Fruit fly (Drosophila melanogaster) whole organism, embryonic: ENCODE data around the gene Rh5.

Source experiments
- Antp ChIP-seq: fragments of 200-800 bp; sonication (Bioruptor generic); optimal IDR thresholded peaks from 3 replicates; lab custom pipeline; 2016; ENCODE audit warnings: missing biosample characterization, missing genetic modification characterization
- Awh ChIP-seq: fragments of 200-800 bp; sonication (Bioruptor generic); IDR thresholded peaks from 2 replicates; pipeline ENCODE4, ENCODE4 v1.3.6; 2022; ENCODE audit warnings: missing biosample characterization, missing genetic modification characterization
- BEAF-32 ChIP-seq: fragments of 200-800 bp; sonication (Bioruptor generic); optimal IDR thresholded peaks from 3 replicates; lab custom pipeline; 2017; ENCODE audit warnings: missing biosample characterization, missing genetic modification characterization, mild to moderate bottlenecking, moderate library complexity, missing genetic modification reagents
- CG10959 ChIP-seq: fragments of 200-800 bp; sonication (Bioruptor generic); IDR thresholded peaks from 2 replicates; pipeline ENCODE4 v1.3.6; 2022; ENCODE audit warnings: missing biosample characterization, missing genetic modification characterization
- CG11696 ChIP-seq: fragments of 200-800 bp; sonication (Bioruptor generic); IDR thresholded peaks from 2 replicates; pipeline ENCODE4 v1.3.6; 2022; ENCODE audit warnings: missing biosample characterization, missing genetic modification characterization
- CG12744 ChIP-seq: fragments of 200-800 bp; sonication (Bioruptor generic); optimal IDR thresholded peaks from 2 replicates; lab custom pipeline; 2016; ENCODE audit warnings: missing biosample characterization, missing genetic modification characterization
- CG13287 ChIP-seq: fragments of 200-800 bp; sonication (Bioruptor generic); IDR thresholded peaks from 2 replicates; pipeline ENCODE4 v1.3.6; 2022; ENCODE audit warnings: missing biosample characterization, missing genetic modification characterization; ENCODE audit not compliant: partially characterized antibody
- CG13296 ChIP-seq: fragments of 200-800 bp; sonication (Bioruptor generic); optimal IDR thresholded peaks from 3 replicates; lab custom pipeline; 2018; ENCODE audit warnings: missing biosample characterization, mild to moderate bottlenecking, missing genetic modification characterization
- CG14965 ChIP-seq: fragments of 200-800 bp; sonication (Bioruptor generic); optimal IDR thresholded peaks from 2 replicates; lab custom pipeline; 2016; ENCODE audit warnings: missing biosample characterization, missing genetic modification characterization, borderline replicate concordance
- CG15073 ChIP-seq: fragments of 200-800 bp; sonication (Bioruptor generic); optimal IDR thresholded peaks from 2 replicates; lab custom pipeline; 2016; ENCODE audit warnings: missing biosample characterization, missing genetic modification characterization
- CG15514 ChIP-seq: fragments of 200-800 bp; sonication (Bioruptor generic); optimal IDR thresholded peaks from 3 replicates; lab custom pipeline; 2017; ENCODE audit warnings: missing biosample characterization, missing genetic modification characterization, mild to moderate bottlenecking, moderate library complexity, missing genetic modification reagents
- CG17361 ChIP-seq: fragments of 200-800 bp; sonication (Bioruptor generic); IDR thresholded peaks from 3 replicates; pipeline ENCODE4 v1.3.6; 2022; ENCODE audit warnings: missing biosample characterization, missing genetic modification characterization
- CG17568 ChIP-seq: fragments of 200-800 bp; sonication (Bioruptor generic); optimal IDR thresholded peaks from 2 replicates; lab custom pipeline; 2018; ENCODE audit warnings: missing biosample characterization, mild to moderate bottlenecking, missing genetic modification characterization, moderate library complexity
- CG17829 ChIP-seq: fragments of 200-800 bp; optimal IDR thresholded peaks from 2 replicates; lab custom pipeline; 2019; ENCODE audit warnings: missing biosample characterization, mild to moderate bottlenecking, missing genetic modification characterization, moderate library complexity
- CG18619 ChIP-seq: fragments of 200-800 bp; sonication (Bioruptor generic); optimal IDR thresholded peaks from 3 replicates; lab custom pipeline; 2017; ENCODE audit warnings: missing biosample characterization, mild to moderate bottlenecking, missing genetic modification characterization
- CG30020 ChIP-seq: fragments of 200-800 bp; optimal IDR thresholded peaks from 2 replicates; lab custom pipeline; 2019; ENCODE audit warnings: missing biosample characterization, mild to moderate bottlenecking, missing genetic modification characterization, moderate library complexity
- CG32532 ChIP-seq: fragments of 200-800 bp; sonication (Bioruptor generic); IDR thresholded peaks from 2 replicates; pipeline ENCODE4 v1.3.6; 2022; ENCODE audit warnings: missing biosample characterization, missing genetic modification characterization
- CG34376 ChIP-seq: fragments of 200-800 bp; sonication (Bioruptor generic); optimal IDR thresholded peaks from 2 replicates; lab custom pipeline; 2018; ENCODE audit warnings: missing biosample characterization, mild to moderate bottlenecking, missing genetic modification characterization
- CG6765 ChIP-seq: fragments of 200-800 bp; sonication (Bioruptor generic); optimal IDR thresholded peaks from 3 replicates; lab custom pipeline; 2017; ENCODE audit warnings: missing biosample characterization, mild to moderate bottlenecking, missing genetic modification characterization
- Camta ChIP-seq: fragments of 200-800 bp; sonication (Bioruptor generic); optimal IDR thresholded peaks from 2 replicates; lab custom pipeline; 2016; ENCODE audit warnings: missing biosample characterization, missing genetic modification characterization
- Dad ChIP-seq: fragments of 200-800 bp; sonication (Bioruptor generic); optimal IDR thresholded peaks from 3 replicates; lab custom pipeline; 2016; ENCODE audit warnings: missing biosample characterization, missing genetic modification characterization
- Dref ChIP-seq: fragments of 200-800 bp; sonication (Bioruptor generic); IDR thresholded peaks from 2 replicates; pipeline ENCODE4 v1.3.6; 2022; ENCODE audit warnings: missing biosample characterization, missing genetic modification characterization
- Drgx ChIP-seq: fragments of 200-800 bp; sonication (Bioruptor generic); IDR thresholded peaks from 2 replicates; pipeline ENCODE4 v1.3.6; 2022; ENCODE audit warnings: missing biosample characterization, missing genetic modification characterization
- Ets97D ChIP-seq: fragments of 200-800 bp; sonication (Bioruptor generic); optimal IDR thresholded peaks from 3 replicates; lab custom pipeline; 2016; ENCODE audit warnings: missing biosample characterization, missing genetic modification characterization
- HLH54F ChIP-seq: fragments of 200-800 bp; sonication (Bioruptor generic); optimal IDR thresholded peaks from 3 replicates; lab custom pipeline; 2016; ENCODE audit warnings: missing biosample characterization, missing genetic modification characterization
- Lhr ChIP-seq: fragments of 200-800 bp; sonication (Bioruptor generic); optimal IDR thresholded peaks from 3 replicates; lab custom pipeline; 2017; ENCODE audit warnings: mild to moderate bottlenecking, missing biosample characterization, missing genetic modification reagents, missing genetic modification characterization
- MBD-R2 ChIP-seq: fragments of 200-800 bp; sonication (Bioruptor generic); IDR thresholded peaks from 2 replicates; pipeline ENCODE4 v1.3.6; 2022; ENCODE audit warnings: missing biosample characterization, missing genetic modification characterization
- MESR4 ChIP-seq: fragments of 200-800 bp; sonication (Bioruptor generic); optimal IDR thresholded peaks from 2 replicates; lab custom pipeline; 2018; ENCODE audit warnings: missing biosample characterization, mild to moderate bottlenecking, missing genetic modification characterization, moderate library complexity
- Meics ChIP-seq: fragments of 200-800 bp; sonication (Bioruptor generic); optimal IDR thresholded peaks from 2 replicates; lab custom pipeline; 2017; ENCODE audit warnings: missing biosample characterization, mild to moderate bottlenecking, missing genetic modification characterization
- Myb ChIP-seq: fragments of 200-800 bp; sonication (Bioruptor generic); optimal IDR thresholded peaks from 2 replicates; lab custom pipeline; 2016; ENCODE audit warnings: missing biosample characterization, missing genetic modification characterization
- NC2α ChIP-seq: fragments of 200-800 bp; sonication (Bioruptor generic); optimal IDR thresholded peaks from 2 replicates; lab custom pipeline; 2016; ENCODE audit warnings: missing biosample characterization, missing genetic modification characterization
- NC2β ChIP-seq: fragments of 200-800 bp; sonication (Bioruptor generic); optimal IDR thresholded peaks from 2 replicates; lab custom pipeline; 2016; ENCODE audit warnings: missing biosample characterization, missing genetic modification characterization
- Neu2 ChIP-seq: fragments of 200-800 bp; sonication (Bioruptor generic); optimal IDR thresholded peaks from 3 replicates; lab custom pipeline; 2016; ENCODE audit warnings: missing biosample characterization, missing genetic modification characterization, borderline replicate concordance
- Nf-YB ChIP-seq: fragments of 200-800 bp; sonication (Bioruptor generic); optimal IDR thresholded peaks from 3 replicates; lab custom pipeline; 2019; ENCODE audit warnings: missing biosample characterization, mild to moderate bottlenecking, missing genetic modification characterization, moderate library complexity
- Nf-YC ChIP-seq: fragments of 200-800 bp; optimal IDR thresholded peaks from 3 replicates; lab custom pipeline; 2019; ENCODE audit warnings: missing biosample characterization, mild to moderate bottlenecking, missing genetic modification characterization, moderate library complexity
- Trl ChIP-seq, 3 experiments: fragments of >200 bp in 2 of 3; fragments of 200-800 bp in 1 of 3; sonication (Bioruptor generic) in 1 of 3; optimal IDR thresholded peaks; 2 replicates in 1 of 3; 3 replicates in 2 of 3; lab custom pipeline; 2016 to 2017; ENCODE audit warnings: missing biosample characterization in 1 of 3, missing genetic modification characterization in 1 of 3
- YL-1 ChIP-seq: fragments of 200-800 bp; sonication (Bioruptor generic); optimal IDR thresholded peaks from 3 replicates; lab custom pipeline; 2017; ENCODE audit warnings: missing biosample characterization, mild to moderate bottlenecking, missing genetic modification characterization
- bowl ChIP-seq: fragments of 200-800 bp; sonication (Bioruptor generic); IDR thresholded peaks from 2 replicates; pipeline ENCODE4 v1.3.6; 2022; ENCODE audit warnings: missing biosample characterization, missing genetic modification characterization
- bsh ChIP-seq, 2 experiments: fragments of 200-800 bp; sonication (Bioruptor generic); optimal IDR thresholded peaks; 2 replicates each; lab custom pipeline; 2017 to 2018; ENCODE audit warnings: mild to moderate bottlenecking in 2 of 2, missing biosample characterization in 2 of 2, missing genetic modification characterization in 2 of 2, moderate library complexity in 1 of 2
- cas ChIP-seq: fragments of 200-800 bp; sonication (Bioruptor generic); IDR thresholded peaks from 2 replicates; pipeline ENCODE4 v1.3.6; 2022; ENCODE audit warnings: missing biosample characterization, missing genetic modification characterization
- exex ChIP-seq: fragments of 200-800 bp; sonication (Bioruptor generic); optimal IDR thresholded peaks from 4 replicates; lab custom pipeline; 2018; ENCODE audit warnings: missing biosample characterization, mild to moderate bottlenecking, missing genetic modification characterization, moderate library complexity
- hkb ChIP-seq, 2 experiments: fragments of 200-800 bp in 1 of 2; fragments of >200 bp in 1 of 2; sonication (Bioruptor generic) in 1 of 2; IDR thresholded peaks in 1 of 2; optimal IDR thresholded peaks in 1 of 2; 2 replicates each; pipeline versions ENCODE4 v1.3.6 to Lab custom; 2017 to 2022; ENCODE audit warnings: missing biosample characterization in 1 of 2, missing genetic modification characterization in 1 of 2
- inv ChIP-seq: fragments of 200-800 bp; sonication (Bioruptor generic); IDR thresholded peaks from 2 replicates; pipeline ENCODE4 v1.3.6; 2022; ENCODE audit warnings: missing biosample characterization, missing genetic modification characterization; ENCODE audit not compliant: partially characterized antibody
- pfk ChIP-seq: fragments of 200-800 bp; sonication (Bioruptor generic); optimal IDR thresholded peaks from 2 replicates; lab custom pipeline; 2018; ENCODE audit warnings: missing biosample characterization, mild to moderate bottlenecking, missing genetic modification characterization, moderate library complexity
- seq ChIP-seq: fragments of 200-800 bp; sonication (Bioruptor generic); IDR thresholded peaks from 2 replicates; pipeline ENCODE4 v1.3.6; 2022; ENCODE audit warnings: missing biosample characterization, missing genetic modification characterization
- ttk ChIP-seq: fragments of 200-800 bp; sonication (Bioruptor generic); IDR thresholded peaks from 2 replicates; pipeline ENCODE4 v2.1.2; 2022; ENCODE audit warnings: missing biosample characterization, missing genetic modification characterization
- unc-4 ChIP-seq: fragments of 200-800 bp; sonication (Bioruptor generic); IDR thresholded peaks from 2 replicates; pipeline ENCODE4 v1.3.6; 2022; ENCODE audit warnings: missing biosample characterization, missing genetic modification characterization; ENCODE audit not compliant: partially characterized antibody
- vvl ChIP-seq: fragments of 200-800 bp; sonication (Bioruptor generic); IDR thresholded peaks from 2 replicates; pipeline ENCODE4 v1.3.6; 2022; ENCODE audit warnings: missing biosample characterization, missing genetic modification characterization

The Rh5 gene

DNA sequence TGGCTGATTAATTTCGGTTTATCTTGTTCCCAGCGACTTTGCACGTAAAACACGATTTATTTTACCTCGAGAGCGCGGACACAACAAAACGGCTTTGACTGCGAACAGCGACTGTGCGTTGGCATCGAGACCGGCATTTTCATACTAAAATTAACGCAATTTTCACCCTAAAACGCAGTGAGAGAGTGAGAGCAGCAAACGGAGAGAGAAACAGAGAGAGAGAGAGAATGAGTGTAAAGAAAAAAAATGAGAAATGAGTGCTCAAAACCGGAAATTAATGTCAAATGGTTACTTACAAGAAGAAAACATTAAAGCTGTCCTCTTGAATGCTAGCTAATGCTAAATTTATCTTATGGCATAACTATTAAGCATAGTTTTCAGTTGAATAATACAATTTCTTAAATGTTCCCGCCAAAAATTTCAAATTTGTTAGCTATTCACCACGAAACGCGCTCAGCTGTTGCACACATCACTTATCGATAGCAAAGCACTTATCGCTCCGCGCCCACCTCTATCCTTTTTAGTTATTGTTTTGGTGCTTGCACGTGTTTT, 48.0 kb downstream of the Rh5 start, which contains the start of the genes JhI-21, RpL7-like and CG34164 (continued):
- TF ChIP-seq CG34376 (GFP tag; lab: Kevin White, UChicago), result peak; percentile 30
- TF ChIP-seq CG13287, result peak; percentile 77
- TF ChIP-seq hkb (optimal IDR thresholded peaks at IDR 0.05; lab: Kevin White, UChicago), result no peak
- TF ChIP-seq hkb (GFP tag; IDR thresholded peaks at IDR 0.05; lab: Robert Waterston, UW), result peak; percentile 31; the same call in 1 of the 2 replicates
- no peak for TF ChIP-seq exex
- no peak for TF ChIP-seq CG13296
- TF ChIP-seq CG12744 (GFP tag; lab: Kevin White, UChicago), result no peak
- TF ChIP-seq Drgx (GFP tag; lab: Robert Waterston, UW), result 0 out of 2 replicates have a peak, but pooled peaks have one; percentile 18
- TF ChIP-seq CG30020 (tag; lab: Kevin White, UChicago), result peak; percentile 2
- TF ChIP-seq Dref (GFP tag; lab: Robert Waterston, UW), result peak; percentile 93
- peak; percentile 63; the same call in 1 of the 2 replicates for TF ChIP-seq MBD-R2 (GFP tag; lab: Robert Waterston, UW)
- no peak for TF ChIP-seq Myb
- no peak for TF ChIP-seq CG11696 (GFP tag; lab: Robert Waterston, UW)
- no peak for TF ChIP-seq pfk
- peak; percentile 31; the same call in 1 of the 2 replicates for TF ChIP-seq seq (GFP tag; lab: Robert Waterston, UW)
- peak; percentile 77 for TF ChIP-seq Ets97D
- TF ChIP-seq inv (GFP tag; lab: Robert Waterston, UW), result peak; percentile 30; the same call in 1 of the 2 replicates
- peak; percentile 9 for TF ChIP-seq CG6765 (GFP tag; lab: Kevin White, UChicago)
- peak; percentile 22 for TF ChIP-seq Meics
- peak; percentile 31; the same call in 1 of the 3 replicates for TF ChIP-seq CG17361 (GFP tag; lab: Robert Waterston, UW)
- TF ChIP-seq bowl (GFP tag; lab: Robert Waterston, UW), result no peak
- no peak for TF ChIP-seq Camta (GFP tag; lab: Kevin White, UChicago)
- no peak for TF ChIP-seq MESR4
- no peak for TF ChIP-seq CG17568 (GFP tag; lab: Kevin White, UChicago)
- TF ChIP-seq CG14965 (GFP tag; lab: Kevin White, UChicago), result no peak
- TF ChIP-seq bsh (GFP tag; optimal IDR thresholded peaks at IDR 0.05; lab: Kevin White, UChicago), result peak in 1 of 2 experiments; percentile 19
- TF ChIP-seq CG32532, result peak; percentile 65; the same call in 1 of the 2 replicates
- peak; percentile 58; the same call in 1 of the 2 replicates for TF ChIP-seq ttk
- no peak for TF ChIP-seq Antp
- no peak for TF ChIP-seq Nf-YB (GFP tag; lab: Kevin White, UChicago)
- TF ChIP-seq NC2β (GFP tag; lab: Kevin White, UChicago), result no peak
- no peak for TF ChIP-seq Lhr (GFP tag; lab: Kevin White, UChicago)
- TF ChIP-seq Trl (optimal IDR thresholded peaks at IDR 0.05; lab: Kevin White, UChicago), result peak; percentile 96 to 99
- TF ChIP-seq Trl (GFP tag; optimal IDR thresholded peaks at IDR 0.05; lab: Kevin White, UChicago), result peak; percentile 62
- TF ChIP-seq YL-1, result peak; percentile 83
- TF ChIP-seq vvl (GFP tag; lab: Robert Waterston, UW), result peak; percentile 14; the same call in 1 of the 2 replicates
- no peak for TF ChIP-seq CG10959 (GFP tag; lab: Robert Waterston, UW)
- peak; percentile 41 for TF ChIP-seq CG15514 (GFP tag; lab: Kevin White, UChicago)
- TF ChIP-seq Nf-YC (tag; lab: Kevin White, UChicago), result peak; percentile 11
- no peak for TF ChIP-seq NC2α (GFP tag; lab: Kevin White, UChicago)
- no peak for TF ChIP-seq CG18619 (GFP tag; lab: Kevin White, UChicago)
- no peak for TF ChIP-seq Awh (GFP tag; lab: Robert Waterston, UW)
- TF ChIP-seq Neu2, result no peak
- peak; percentile 71 for TF ChIP-seq BEAF-32 (GFP tag; lab: Kevin White, UChicago)
- no peak for TF ChIP-seq cas (GFP tag; lab: Robert Waterston, UW)
- TF ChIP-seq CG15073 (GFP tag; lab: Kevin White, UChicago), result peak; percentile 12
- TF ChIP-seq HLH54F (GFP tag; lab: Kevin White, UChicago), result no peak
- TF ChIP-seq Dad (GFP tag; lab: Kevin White, UChicago), result no peak
- peak; percentile 73; the same call in 1 of the 2 replicates for TF ChIP-seq unc-4
- TF ChIP-seq CG17829 (tag; lab: Kevin White, UChicago), result peak; percentile 8
